Worm (Caenorhabditis elegans) whole organism, midembryonic: ENCODE data around the gene garr-1.
A peak's percentile ranks its signal among the peaks of the same experiment; 100 is the strongest.
"Not testable (repeated sequence)": the region's sequence is repeated elsewhere in the genome, so short reads cannot be mapped to it uniquely, and the experiment has no call there.

Experiments used
- T22C8.4 ChIP-seq: fragments of 200-800 bp; sonication (Bioruptor generic); IDR thresholded peaks from 2 replicates; pipeline ENCODE4 v1.3.6; 2022; ENCODE audit warnings: missing genetic modification characterization, missing compliant biosample characterization
- flt-1 ChIP-seq: fragments of 200-800 bp; sonication (Bioruptor generic); IDR thresholded peaks from 2 replicates; pipeline ENCODE4 v1.3.6; 2022; ENCODE audit warnings: missing genetic modification characterization, missing compliant biosample characterization
- klf-2 ChIP-seq: fragments of 200-800 bp; sonication (Bioruptor generic); conservative IDR thresholded peaks from 2 replicates; pipeline ENCODE4 v1.3.6; 2022; ENCODE audit warnings: missing genetic modification reagents, missing genetic modification characterization, missing compliant biosample characterization
- med-1 ChIP-seq: sonication (generic microtip); optimal IDR thresholded peaks from 2 replicates; lab custom pipeline; 2017; ENCODE audit warnings: missing genetic modification characterization, mild to moderate bottlenecking, missing compliant biosample characterization, antibody characterized with exemption, missing genetic modification reagents; ENCODE audit not compliant: insufficient read depth
- ref-1 ChIP-seq: fragments of 200-800 bp; sonication (Bioruptor generic); conservative IDR thresholded peaks from 2 replicates; pipeline ENCODE4 v1.3.6; 2022; ENCODE audit warnings: missing genetic modification reagents, missing genetic modification characterization, missing compliant biosample characterization
- ztf-29 ChIP-seq: fragments of 200-800 bp; sonication (Bioruptor generic); IDR thresholded peaks from 2 replicates; pipeline ENCODE4 v1.3.6; 2022; ENCODE audit warnings: missing genetic modification reagents, missing genetic modification characterization, missing compliant biosample characterization

- TF ChIP-seq ztf-29: peak; percentile 85
- TF ChIP-seq flt-1: peak; percentile 86
- TF ChIP-seq T22C8.4 (GFP tag; lab: Robert Waterston, UW): peak; percentile 72
- not testable (repeated sequence) for TF ChIP-seq med-1
- peak; percentile 87 for TF ChIP-seq klf-2 (GFP tag; lab: Robert Waterston, UW)
- TF ChIP-seq ref-1 (GFP tag; lab: Robert Waterston, UW): 0 out of 2 replicates have a peak, but pooled peaks have one; percentile 39
These were observed 40.6 kb upstream of the garr-1 start, which contains the start of gene rps-24 for ce11 chrIV:385150-385937.
